Worm (Caenorhabditis elegans) whole organism, mixed stage, embryonic: ENCODE results near the gene lips-17.
A peak's percentile ranks its signal among the peaks of the same experiment; 100 is the strongest.

Source experiments
- M03D4.4 ChIP-seq: sonication (generic microtip); optimal IDR thresholded peaks from 2 replicates; lab custom pipeline; 2017; ENCODE audit warnings: mild to moderate bottlenecking, missing genetic modification characterization, missing compliant biosample characterization
- bed-3 ChIP-seq: fragments of 200-800 bp; sonication (Bioruptor generic); optimal IDR thresholded peaks from 3 replicates; lab custom pipeline; 2018; ENCODE audit warnings: mild to moderate bottlenecking, missing genetic modification characterization, moderate library complexity, missing compliant biosample characterization
- blmp-1 ChIP-seq: fragments of 150-350 bp; optimal IDR thresholded peaks from 2 replicates; lab custom pipeline; 2014; ENCODE audit warnings: missing biosample characterization, missing genetic modification characterization
- ceh-43 ChIP-seq: fragments of 200-800 bp; sonication (Bioruptor generic); optimal IDR thresholded peaks from 2 replicates; lab custom pipeline; 2018; ENCODE audit warnings: mild to moderate bottlenecking, missing genetic modification characterization, moderate library complexity, missing compliant biosample characterization
- ceh-83 ChIP-seq: fragments of 200-800 bp; sonication (Bioruptor generic); optimal IDR thresholded peaks from 2 replicates; lab custom pipeline; 2018; ENCODE audit warnings: mild to moderate bottlenecking, missing genetic modification characterization, missing compliant biosample characterization
- ces-1 ChIP-seq: fragments of 150-350 bp; optimal IDR thresholded peaks from 2 replicates; lab custom pipeline; 2014; ENCODE audit warnings: missing biosample characterization, missing genetic modification reagents, missing genetic modification characterization
- cnd-1 ChIP-seq: fragments of 200-800 bp; sonication (Bioruptor generic); optimal IDR thresholded peaks from 2 replicates; lab custom pipeline; 2018; ENCODE audit warnings: mild to moderate bottlenecking, missing genetic modification characterization, missing compliant biosample characterization
- drap-1 ChIP-seq: fragments of 200-800 bp; sonication (Bioruptor generic); optimal IDR thresholded peaks from 3 replicates; lab custom pipeline; 2018; ENCODE audit warnings: mild to moderate bottlenecking, missing genetic modification characterization, missing compliant biosample characterization
- elt-1 ChIP-seq: sonication (generic microtip); optimal IDR thresholded peaks from 2 replicates; lab custom pipeline; 2017; ENCODE audit warnings: missing genetic modification characterization, mild to moderate bottlenecking, missing compliant biosample characterization, antibody characterized with exemption, moderate library complexity, borderline replicate concordance; ENCODE audit not compliant: insufficient read depth
- flh-1 ChIP-seq: fragments of 200-800 bp; sonication (Bioruptor generic); optimal IDR thresholded peaks from 2 replicates; lab custom pipeline; 2018; ENCODE audit warnings: mild to moderate bottlenecking, missing genetic modification characterization, moderate library complexity, missing compliant biosample characterization
- ham-2 ChIP-seq: fragments of 200-800 bp; sonication (Bioruptor generic); optimal IDR thresholded peaks from 2 replicates; lab custom pipeline; 2018; ENCODE audit warnings: mild to moderate bottlenecking, missing genetic modification characterization, missing compliant biosample characterization
- hlh-1 ChIP-seq: fragments of 150-350 bp; optimal IDR thresholded peaks from 2 replicates; lab custom pipeline; 2014; ENCODE audit warnings: missing biosample characterization, missing genetic modification reagents, missing genetic modification characterization
- lin-32 ChIP-seq: fragments of 200-800 bp; sonication (Bioruptor generic); optimal IDR thresholded peaks from 2 replicates; lab custom pipeline; 2018; ENCODE audit warnings: mild to moderate bottlenecking, missing genetic modification characterization, missing compliant biosample characterization
- lsy-2 ChIP-seq: fragments of 150-350 bp; optimal IDR thresholded peaks from 2 replicates; lab custom pipeline; 2014; ENCODE audit warnings: missing biosample characterization, missing genetic modification characterization
- mab-5 ChIP-seq: fragments of 150-350 bp; optimal IDR thresholded peaks from 2 replicates; lab custom pipeline; 2014; ENCODE audit warnings: missing biosample characterization, missing genetic modification characterization
- mep-1 ChIP-seq: fragments of 150-350 bp; optimal IDR thresholded peaks from 2 replicates; lab custom pipeline; 2017; ENCODE audit warnings: missing biosample characterization, missing genetic modification reagents, missing genetic modification characterization, inconsistent platforms
- mls-2 ChIP-seq: sonication (generic microtip); optimal IDR thresholded peaks from 2 replicates; lab custom pipeline; 2016; ENCODE audit warnings: mild to moderate bottlenecking, missing genetic modification characterization, moderate library complexity, missing compliant biosample characterization
- nhr-12 ChIP-seq: fragments of 150-350 bp; optimal IDR thresholded peaks from 2 replicates; lab custom pipeline; 2014; ENCODE audit warnings: missing biosample characterization, missing genetic modification characterization
- nhr-2 ChIP-seq: fragments of 150-350 bp; optimal IDR thresholded peaks from 2 replicates; lab custom pipeline; 2014; ENCODE audit warnings: missing biosample characterization, missing genetic modification characterization
- nhr-237 ChIP-seq: fragments of 150-350 bp; optimal IDR thresholded peaks from 2 replicates; lab custom pipeline; 2014; ENCODE audit warnings: missing biosample characterization, missing genetic modification characterization
- nhr-28 ChIP-seq: fragments of 150-350 bp; optimal IDR thresholded peaks from 2 replicates; lab custom pipeline; 2014; ENCODE audit warnings: missing biosample characterization, missing genetic modification characterization
- nhr-76 ChIP-seq: sonication (generic microtip); optimal IDR thresholded peaks from 2 replicates; lab custom pipeline; 2017; ENCODE audit warnings: missing biosample characterization, missing genetic modification characterization
- pha-4 ChIP-seq: fragments of 150-350 bp; optimal IDR thresholded peaks from 2 replicates; lab custom pipeline; 2018; ENCODE audit warnings: missing biosample characterization, missing genetic modification reagents, missing genetic modification characterization
- sem-2 ChIP-seq: fragments of 200-800 bp; sonication (Bioruptor generic); optimal IDR thresholded peaks from 2 replicates; lab custom pipeline; 2018; ENCODE audit warnings: mild to moderate bottlenecking, missing genetic modification characterization, missing compliant biosample characterization
- snpc-4 ChIP-seq: fragments of 150-350 bp; optimal IDR thresholded peaks from 2 replicates; lab custom pipeline; 2014; ENCODE audit warnings: missing biosample characterization, missing genetic modification characterization
- sptf-1 ChIP-seq: sonication (generic microtip); optimal IDR thresholded peaks from 2 replicates; lab custom pipeline; 2017; ENCODE audit warnings: mild to moderate bottlenecking, missing genetic modification characterization, moderate library complexity, missing compliant biosample characterization
- tbx-8 ChIP-seq: fragments of 200-800 bp; sonication (Bioruptor generic); optimal IDR thresholded peaks from 2 replicates; lab custom pipeline; 2018; ENCODE audit warnings: mild to moderate bottlenecking, missing genetic modification characterization, moderate library complexity, missing compliant biosample characterization
- unc-62 ChIP-seq: fragments of 150-350 bp; optimal IDR thresholded peaks from 2 replicates; lab custom pipeline; 2014; ENCODE audit warnings: missing biosample characterization, missing genetic modification reagents, missing genetic modification characterization
- zip-8 ChIP-seq: fragments of 150-350 bp; optimal IDR thresholded peaks from 2 replicates; lab custom pipeline; 2014; ENCODE audit warnings: missing biosample characterization, missing genetic modification characterization
- ztf-11 ChIP-seq: fragments of 150-350 bp; optimal IDR thresholded peaks from 2 replicates; lab custom pipeline; 2014; ENCODE audit warnings: missing biosample characterization, missing genetic modification characterization

Gene lips-17

ce11 chrII:7623466-7623865, 15.4 kb downstream of the lips-17 start:
- TF ChIP-seq sem-2 (GFP tag; lab: Kevin White, UChicago) = no peak
- TF ChIP-seq unc-62 (GFP tag; lab: Kevin White, UChicago) = peak; percentile 24
- peak; percentile 72 for TF ChIP-seq pha-4 (tag; lab: Kevin White, UChicago)
- no peak for TF ChIP-seq hlh-1 (tag; lab: Kevin White, UChicago)
- no peak for TF ChIP-seq nhr-237 (tag; lab: Kevin White, UChicago)

ce11 chrII:7624272-7624671, 16.2 kb downstream of the lips-17 start:
- TF ChIP-seq ceh-43 = no peak
- TF ChIP-seq drap-1 = no peak
- TF ChIP-seq pha-4 (tag; lab: Kevin White, UChicago) = no peak
- peak; percentile 9 for TF ChIP-seq hlh-1 (tag; lab: Kevin White, UChicago)
- TF ChIP-seq ham-2 = peak; percentile 33
- no peak for TF ChIP-seq mab-5 (tag; lab: Kevin White, UChicago)
- no peak for TF ChIP-seq tbx-8 (GFP tag; lab: Kevin White, UChicago)
- no peak for TF ChIP-seq M03D4.4 (tag; lab: Kevin White, UChicago)
- TF ChIP-seq ztf-11 = no peak
- TF ChIP-seq lin-32 (GFP tag; lab: Kevin White, UChicago) = peak; percentile 39
- TF ChIP-seq ces-1 (GFP tag; lab: Kevin White, UChicago) = no peak
- TF ChIP-seq mls-2 (tag; lab: Kevin White, UChicago) = peak; percentile 2
- no peak for TF ChIP-seq zip-8 (tag; lab: Kevin White, UChicago)
- TF ChIP-seq snpc-4 (tag; lab: Kevin White, UChicago) = no peak
- TF ChIP-seq mep-1 (tag; lab: Kevin White, UChicago) = no peak
- no peak for TF ChIP-seq elt-1 (tag; lab: Kevin White, UChicago)
- no peak for TF ChIP-seq ceh-83 (GFP tag; lab: Kevin White, UChicago)
- no peak for TF ChIP-seq blmp-1 (tag; lab: Kevin White, UChicago)
- TF ChIP-seq bed-3 = no peak
- no peak for TF ChIP-seq unc-62 (GFP tag; lab: Kevin White, UChicago)
- TF ChIP-seq sptf-1 (tag; lab: Kevin White, UChicago) = no peak
- no peak for TF ChIP-seq nhr-2 (tag; lab: Kevin White, UChicago)

- TF ChIP-seq ces-1 (GFP tag; lab: Kevin White, UChicago) (peak; percentile 89), lin-32 (GFP tag; lab: Kevin White, UChicago) (no peak)
- TF ChIP-seq, all 35 proteins: peak for 1
Measured at ce11 chrII:7624995-7625394, 16.9 kb downstream of the lips-17 start.

ce11 chrII:7628640-7629039, 20.6 kb downstream of the lips-17 start:
- no peak for TF ChIP-seq nhr-76 (tag; lab: Kevin White, UChicago)
- no peak for TF ChIP-seq mls-2 (tag; lab: Kevin White, UChicago)
- no peak for TF ChIP-seq flh-1 (GFP tag; lab: Kevin White, UChicago)
- TF ChIP-seq nhr-12 = no peak
- TF ChIP-seq ham-2 = no peak
- TF ChIP-seq ces-1 (GFP tag; lab: Kevin White, UChicago) = no peak
- no peak for TF ChIP-seq blmp-1 (tag; lab: Kevin White, UChicago)
- no peak for TF ChIP-seq cnd-1 (tag; lab: Kevin White, UChicago)
- TF ChIP-seq nhr-28 = no peak
- TF ChIP-seq mab-5 (tag; lab: Kevin White, UChicago) = no peak
- no peak for TF ChIP-seq unc-62 (GFP tag; lab: Kevin White, UChicago)
- no peak for TF ChIP-seq tbx-8 (GFP tag; lab: Kevin White, UChicago)
- TF ChIP-seq ztf-11 = no peak
- no peak for TF ChIP-seq nhr-2 (tag; lab: Kevin White, UChicago)
- TF ChIP-seq sem-2 (GFP tag; lab: Kevin White, UChicago) = no peak
- no peak for TF ChIP-seq nhr-237 (tag; lab: Kevin White, UChicago)
- TF ChIP-seq sptf-1 (tag; lab: Kevin White, UChicago) = no peak
- TF ChIP-seq mep-1 (tag; lab: Kevin White, UChicago) = no peak
- no peak for TF ChIP-seq lsy-2 (tag; lab: Kevin White, UChicago)
- TF ChIP-seq, all 35 proteins: peak for 0

ce11 chrII:7630052-7630451, 22.0 kb downstream of the lips-17 start:
- TF ChIP-seq blmp-1 (tag; lab: Kevin White, UChicago) = no peak
- no peak for TF ChIP-seq flh-1 (GFP tag; lab: Kevin White, UChicago)
